Worm (Caenorhabditis elegans) whole organism, L3 larva: ENCODE data around the gene srt-73.

Experiments used
- R02D3.7 ChIP-seq: fragments of 150-350 bp; optimal IDR thresholded peaks from 2 replicates; lab custom pipeline; 2014; ENCODE audit warnings: missing biosample characterization, missing genetic modification characterization
- ZK546.5 ChIP-seq: sonication (generic microtip); optimal IDR thresholded peaks from 2 replicates; lab custom pipeline; 2017; ENCODE audit warnings: missing biosample characterization, missing genetic modification characterization
- aly-2 ChIP-seq: fragments of 150-350 bp; optimal IDR thresholded peaks from 2 replicates; lab custom pipeline; 2014; ENCODE audit warnings: missing biosample characterization, missing genetic modification characterization
- ama-1 ChIP-seq: fragments of 150-350 bp; optimal IDR thresholded peaks from 2 replicates; lab custom pipeline; 2018
- ceh-16 ChIP-seq: sonication (generic microtip); optimal IDR thresholded peaks from 2 replicates; lab custom pipeline; 2017; ENCODE audit warnings: missing biosample characterization, missing genetic modification characterization
- ceh-28 ChIP-seq: fragments of 150-350 bp; optimal IDR thresholded peaks from 2 replicates; lab custom pipeline; 2014; ENCODE audit warnings: missing biosample characterization, missing genetic modification reagents, missing genetic modification characterization
- ceh-82 ChIP-seq: fragments of 150-350 bp; optimal IDR thresholded peaks from 2 replicates; lab custom pipeline; 2014; ENCODE audit warnings: missing biosample characterization, missing genetic modification characterization
- ceh-9 ChIP-seq: sonication (generic microtip); optimal IDR thresholded peaks from 2 replicates; lab custom pipeline; 2018; ENCODE audit warnings: missing biosample characterization, missing genetic modification characterization
- daf-12 ChIP-seq: fragments of 150-350 bp; optimal IDR thresholded peaks from 2 replicates; lab custom pipeline; 2014; ENCODE audit warnings: missing biosample characterization, missing genetic modification reagents, missing genetic modification characterization
- egl-27 ChIP-seq: sonication (generic microtip); optimal IDR thresholded peaks from 4 replicates; lab custom pipeline; 2017; ENCODE audit warnings: missing biosample characterization, missing genetic modification reagents, missing genetic modification characterization
- egl-5 ChIP-seq: fragments of 150-350 bp; optimal IDR thresholded peaks from 2 replicates; lab custom pipeline; 2017; ENCODE audit warnings: missing biosample characterization, missing genetic modification reagents, missing genetic modification characterization, inconsistent platforms
- elt-1 ChIP-seq: fragments of 150-350 bp; optimal IDR thresholded peaks from 2 replicates; lab custom pipeline; 2014; ENCODE audit warnings: missing biosample characterization, missing genetic modification characterization
- elt-2 ChIP-seq: sonication (generic microtip); optimal IDR thresholded peaks from 2 replicates; lab custom pipeline; 2016; ENCODE audit warnings: missing genetic modification reagents, mild to moderate bottlenecking, missing genetic modification characterization, missing compliant biosample characterization
- elt-3 ChIP-seq, 3 experiments: fragments of 150-350 bp in 1 of 3; sonication (generic microtip) in 2 of 3; optimal IDR thresholded peaks; 2 replicates in 2 of 3; 4 replicates in 1 of 3; lab custom pipeline; 2014 to 2017; ENCODE audit warnings: missing biosample characterization in 3 of 3, missing genetic modification characterization in 3 of 3
- eor-1 ChIP-seq, 2 experiments: fragments of 150-350 bp; optimal IDR thresholded peaks; 2 replicates each; lab custom pipeline; 2014 to 2018; ENCODE audit warnings: missing biosample characterization in 2 of 2, missing genetic modification characterization in 2 of 2
- fkh-10 ChIP-seq: sonication (generic microtip); optimal IDR thresholded peaks from 2 replicates; lab custom pipeline; 2017; ENCODE audit warnings: missing biosample characterization, missing genetic modification reagents, missing genetic modification characterization
- fkh-2 ChIP-seq: fragments of 150-350 bp; optimal IDR thresholded peaks from 2 replicates; lab custom pipeline; 2014; ENCODE audit warnings: missing biosample characterization, missing genetic modification reagents, missing genetic modification characterization
- fos-1 ChIP-seq: fragments of 150-350 bp; optimal IDR thresholded peaks from 2 replicates; lab custom pipeline; 2014; ENCODE audit warnings: missing biosample characterization, missing genetic modification characterization
- hmg-11 ChIP-seq: sonication (generic microtip); optimal IDR thresholded peaks from 2 replicates; lab custom pipeline; 2016; ENCODE audit warnings: missing genetic modification characterization, missing compliant biosample characterization
- jun-1 ChIP-seq: fragments of 150-350 bp; optimal IDR thresholded peaks from 2 replicates; lab custom pipeline; 2014; ENCODE audit warnings: missing biosample characterization, missing genetic modification reagents, missing genetic modification characterization
- lin-15B ChIP-seq: fragments of 150-350 bp; optimal IDR thresholded peaks from 2 replicates; lab custom pipeline; 2014; ENCODE audit warnings: missing biosample characterization, missing genetic modification characterization
- lin-39 ChIP-seq: fragments of 150-350 bp; optimal IDR thresholded peaks from 2 replicates; lab custom pipeline; 2018; ENCODE audit warnings: missing biosample characterization, missing genetic modification reagents, missing genetic modification characterization
- lsy-12 ChIP-seq: sonication (generic microtip); optimal IDR thresholded peaks from 2 replicates; lab custom pipeline; 2016; ENCODE audit warnings: mild to moderate bottlenecking, missing genetic modification characterization, missing compliant biosample characterization
- mdl-1 ChIP-seq: fragments of 150-350 bp; optimal IDR thresholded peaks from 2 replicates; lab custom pipeline; 2014; ENCODE audit warnings: missing biosample characterization, missing genetic modification characterization
- mml-1 ChIP-seq: fragments of 150-350 bp; sonication (generic microtip); optimal IDR thresholded peaks from 3 replicates; lab custom pipeline; 2014; ENCODE audit warnings: missing biosample characterization, missing genetic modification characterization
- nfya-1 ChIP-seq: sonication (generic microtip); optimal IDR thresholded peaks from 2 replicates; lab custom pipeline; 2017; ENCODE audit warnings: missing genetic modification characterization, mild to moderate bottlenecking, missing compliant biosample characterization, antibody characterized with exemption, moderate library complexity; ENCODE audit not compliant: insufficient read depth
- nhr-11 ChIP-seq: fragments of 150-350 bp; optimal IDR thresholded peaks from 2 replicates; lab custom pipeline; 2014; ENCODE audit warnings: missing biosample characterization, missing genetic modification characterization
- nhr-12 ChIP-seq: fragments of 150-350 bp; optimal IDR thresholded peaks from 2 replicates; lab custom pipeline; 2014; ENCODE audit warnings: missing biosample characterization, missing genetic modification characterization
- nhr-23 ChIP-seq: fragments of 150-350 bp; optimal IDR thresholded peaks from 2 replicates; lab custom pipeline; 2014; ENCODE audit warnings: missing biosample characterization, missing genetic modification reagents, missing genetic modification characterization
- nhr-237 ChIP-seq: fragments of 150-350 bp; optimal IDR thresholded peaks from 2 replicates; lab custom pipeline; 2014; ENCODE audit warnings: missing biosample characterization, missing genetic modification characterization
- nhr-25 ChIP-seq: sonication (generic microtip); optimal IDR thresholded peaks from 2 replicates; lab custom pipeline; 2017; ENCODE audit warnings: missing biosample characterization, missing genetic modification characterization
- nhr-28 ChIP-seq: fragments of 150-350 bp; optimal IDR thresholded peaks from 2 replicates; lab custom pipeline; 2014; ENCODE audit warnings: missing biosample characterization, missing genetic modification characterization
- nhr-43 ChIP-seq: sonication (generic microtip); optimal IDR thresholded peaks from 2 replicates; lab custom pipeline; 2016; ENCODE audit warnings: mild to moderate bottlenecking, missing genetic modification characterization, missing compliant biosample characterization; ENCODE audit not compliant: poor library complexity, severe bottlenecking
- nhr-67 ChIP-seq: fragments of 150-350 bp; optimal IDR thresholded peaks from 2 replicates; lab custom pipeline; 2014; ENCODE audit warnings: missing biosample characterization, missing genetic modification characterization
- nhr-76 ChIP-seq: fragments of 150-350 bp; sonication (generic microtip); optimal IDR thresholded peaks from 5 replicates; lab custom pipeline; 2014; ENCODE audit warnings: missing biosample characterization, missing genetic modification characterization
- nhr-77 ChIP-seq: fragments of 150-350 bp; optimal IDR thresholded peaks from 2 replicates; lab custom pipeline; 2014; ENCODE audit warnings: missing biosample characterization, missing genetic modification characterization
- pha-4 ChIP-seq: fragments of 150-350 bp; optimal IDR thresholded peaks from 2 replicates; lab custom pipeline; 2014; ENCODE audit warnings: missing biosample characterization, missing genetic modification reagents, missing genetic modification characterization
- pqm-1 ChIP-seq: fragments of 150-350 bp; optimal IDR thresholded peaks from 2 replicates; lab custom pipeline; 2017; ENCODE audit warnings: missing biosample characterization, missing genetic modification characterization, inconsistent platforms
- sea-2 ChIP-seq: fragments of 150-350 bp; sonication (generic microtip); optimal IDR thresholded peaks from 4 replicates; lab custom pipeline; 2014; ENCODE audit warnings: missing biosample characterization, missing genetic modification reagents, missing genetic modification characterization
- skn-1 ChIP-seq: fragments of 150-350 bp; optimal IDR thresholded peaks from 2 replicates; lab custom pipeline; 2014; ENCODE audit warnings: missing biosample characterization, missing genetic modification characterization
- snpc-4 ChIP-seq: fragments of 150-350 bp; optimal IDR thresholded peaks from 2 replicates; lab custom pipeline; 2014; ENCODE audit warnings: missing biosample characterization, missing genetic modification characterization
- tbx-2 ChIP-seq: sonication (generic microtip); optimal IDR thresholded peaks from 2 replicates; lab custom pipeline; 2016; ENCODE audit warnings: mild to moderate bottlenecking, missing genetic modification characterization, missing compliant biosample characterization
- unc-39 ChIP-seq: sonication (generic microtip); optimal IDR thresholded peaks from 4 replicates; lab custom pipeline; 2017; ENCODE audit warnings: missing biosample characterization, missing genetic modification characterization
- unc-62 ChIP-seq: fragments of 150-350 bp; sonication (generic microtip); optimal IDR thresholded peaks from 4 replicates; lab custom pipeline; 2014; ENCODE audit warnings: missing biosample characterization, missing genetic modification reagents, missing genetic modification characterization
- zag-1 ChIP-seq: fragments of 150-350 bp; optimal IDR thresholded peaks from 2 replicates; lab custom pipeline; 2014; ENCODE audit warnings: missing biosample characterization, missing genetic modification characterization
- ztf-11 ChIP-seq: fragments of 150-350 bp; optimal IDR thresholded peaks from 2 replicates; lab custom pipeline; 2014; ENCODE audit warnings: missing biosample characterization, missing genetic modification characterization
- ztf-4 ChIP-seq: fragments of 150-350 bp; optimal IDR thresholded peaks from 2 replicates; lab custom pipeline; 2014; ENCODE audit warnings: missing biosample characterization, missing genetic modification characterization

srt-73 gene

DNA sequence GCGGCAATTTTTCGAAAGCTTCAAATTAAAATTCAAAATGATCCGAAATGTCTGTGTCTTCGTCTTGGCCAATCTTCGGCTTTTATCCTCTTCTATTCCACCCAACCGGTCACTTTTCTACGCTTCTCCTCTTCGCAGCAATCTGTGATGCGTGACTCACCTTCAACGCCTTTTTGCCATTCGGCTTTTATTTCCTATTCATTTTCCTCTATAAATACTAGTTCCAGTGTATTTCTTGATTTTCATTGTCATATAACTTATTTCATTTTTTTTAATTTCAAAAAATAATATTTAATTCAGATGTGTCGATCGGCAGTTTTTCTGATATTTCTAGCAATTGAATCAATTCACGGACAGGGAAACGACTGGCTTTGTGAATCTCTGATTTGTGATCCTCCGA is 41.0 kb downstream of the srt-73 start, which contains the start of gene C49H3.16:
Gene C49H3.16, plus strand, starts transcription at position 301 of the 400 bp plus-strand sequence.
- no peak for TF ChIP-seq zag-1 (tag; lab: Kevin White, UChicago)
- TF ChIP-seq ztf-4 (tag; lab: Kevin White, UChicago) = no peak
- no peak for TF ChIP-seq daf-12 (tag; lab: Kevin White, UChicago)
- TF ChIP-seq elt-3 (tag; optimal IDR thresholded peaks at IDR 0.05; lab: Kevin White, UChicago) = no peak
- no peak for TF ChIP-seq nhr-76
- no peak for TF ChIP-seq hmg-11 (tag; lab: Kevin White, UChicago)
- TF ChIP-seq fos-1 = no peak
- no peak for TF ChIP-seq snpc-4 (tag; lab: Kevin White, UChicago)
- no peak for TF ChIP-seq nfya-1 (tag; lab: Kevin White, UChicago)
- TF ChIP-seq, all 47 proteins: peak for 0

- TF ChIP-seq mml-1 (tag; lab: Kevin White, UChicago) (no peak), ama-1 (lab: Kevin White, UChicago) (peak; percentile 38), eor-1 (tag; optimal IDR thresholded peaks at IDR 0.05; lab: Kevin White, UChicago) (no peak), nhr-12 (tag; lab: Kevin White, UChicago) (no peak), elt-3 (tag; optimal IDR thresholded peaks at IDR 0.05; lab: Kevin White, UChicago) (no peak), ceh-28 (tag; lab: Kevin White, UChicago) (no peak), R02D3.7 (tag; lab: Kevin White, UChicago) (no peak), sea-2 (GFP tag; lab: Kevin White, UChicago) (no peak), fkh-10 (GFP tag; lab: Kevin White, UChicago) (no peak), aly-2 (no peak), unc-62 (GFP tag; lab: Kevin White, UChicago) (no peak), lsy-12 (tag; lab: Kevin White, UChicago) (no peak), elt-2 (peak; percentile 30), nhr-77 (no peak), hmg-11 (tag; lab: Kevin White, UChicago) (peak; percentile 29), elt-1 (no peak), tbx-2 (no peak), mdl-1 (tag; lab: Kevin White, UChicago) (no peak), ztf-4 (tag; lab: Kevin White, UChicago) (no peak), jun-1 (tag; lab: Kevin White, UChicago) (no peak), lin-15B (tag; lab: Kevin White, UChicago) (peak; percentile 33), nhr-237 (tag; lab: Kevin White, UChicago) (no peak), nhr-43 (tag; lab: Kevin White, UChicago) (no peak), nhr-76 (no peak), ceh-82 (tag; lab: Kevin White, UChicago) (no peak), nhr-28 (tag; lab: Kevin White, UChicago) (no peak), skn-1 (no peak), fos-1 (no peak), nhr-25 (tag; lab: Kevin White, UChicago) (peak; percentile 34), nhr-23 (tag; lab: Kevin White, UChicago) (no peak), egl-5 (peak; percentile 56), zag-1 (tag; lab: Kevin White, UChicago) (no peak), unc-39 (tag; lab: Kevin White, UChicago) (no peak), snpc-4 (tag; lab: Kevin White, UChicago) (no peak), pha-4 (tag; lab: Kevin White, UChicago) (peak; percentile 63), ztf-11 (tag; lab: Kevin White, UChicago) (no peak), ZK546.5 (no peak), nfya-1 (tag; lab: Kevin White, UChicago) (peak; percentile 57), egl-27 (tag; lab: Kevin White, UChicago) (no peak), daf-12 (tag; lab: Kevin White, UChicago) (no peak), nhr-11 (tag; lab: Kevin White, UChicago) (no peak), fkh-2 (no peak), nhr-67 (tag; lab: Kevin White, UChicago) (no peak), lin-39 (tag; lab: Kevin White, UChicago) (peak; percentile 76), ceh-9 (no peak), ceh-16 (no peak), pqm-1 (tag; lab: Kevin White, UChicago) (no peak)
Observed at ce11 chrIV:7923982-7924480, 44.9 kb downstream of the srt-73 start, which contains the start of the genes xpo-3 and C49H3.3. Gene xpo-3 (minus strand): TSS chrIV:7924032. Gene C49H3.3 (plus strand): TSS chrIV:7924350.
